Worm (Caenorhabditis elegans) whole organism, late embryonic: ENCODE measurements around the gene frl-1.

Source experiments
- C08G9.2 ChIP-seq: sonication (generic microtip); optimal IDR thresholded peaks from 2 replicates; lab custom pipeline; 2016; ENCODE audit warnings: mild to moderate bottlenecking, missing genetic modification characterization, moderate library complexity, missing compliant biosample characterization
- C38D4.7 ChIP-seq: fragments of 200-800 bp; sonication (Bioruptor generic); optimal IDR thresholded peaks from 2 replicates; lab custom pipeline; 2018; ENCODE audit warnings: mild to moderate bottlenecking, missing genetic modification characterization, moderate library complexity, missing compliant biosample characterization
- K02D7.2 ChIP-seq: sonication (generic microtip); optimal IDR thresholded peaks from 2 replicates; lab custom pipeline; 2017; ENCODE audit warnings: mild to moderate bottlenecking, missing genetic modification characterization, missing compliant biosample characterization
- T23F11.4 ChIP-seq: fragments of 200-800 bp; sonication (Bioruptor generic); optimal IDR thresholded peaks from 2 replicates; lab custom pipeline; 2018; ENCODE audit warnings: mild to moderate bottlenecking, missing genetic modification characterization, missing compliant biosample characterization
- ahr-1 ChIP-seq: sonication (generic microtip); optimal IDR thresholded peaks from 2 replicates; lab custom pipeline; 2016; ENCODE audit warnings: missing genetic modification characterization, missing compliant biosample characterization
- ceh-14 ChIP-seq: sonication (generic microtip); optimal IDR thresholded peaks from 2 replicates; lab custom pipeline; 2016; ENCODE audit warnings: missing genotype, missing genetic modification characterization, missing compliant biosample characterization
- ceh-18 ChIP-seq: sonication (generic microtip); optimal IDR thresholded peaks from 2 replicates; lab custom pipeline; 2016; ENCODE audit warnings: missing genetic modification characterization, missing compliant biosample characterization
- ceh-19 ChIP-seq: fragments of 200-800 bp; sonication (Bioruptor generic); optimal IDR thresholded peaks from 2 replicates; lab custom pipeline; 2018; ENCODE audit warnings: mild to moderate bottlenecking, missing genetic modification characterization, missing compliant biosample characterization
- ceh-2 ChIP-seq: sonication (generic microtip); optimal IDR thresholded peaks from 2 replicates; lab custom pipeline; 2016; ENCODE audit warnings: missing genotype, missing genetic modification characterization, missing compliant biosample characterization
- ceh-22 ChIP-seq: sonication (generic microtip); optimal IDR thresholded peaks from 2 replicates; lab custom pipeline; 2017; ENCODE audit warnings: missing biosample characterization, missing genetic modification characterization
- ceh-24 ChIP-seq: sonication (generic microtip); optimal IDR thresholded peaks from 2 replicates; lab custom pipeline; 2016; ENCODE audit warnings: mild to moderate bottlenecking, missing genetic modification characterization, missing compliant biosample characterization
- ceh-31 ChIP-seq: sonication (generic microtip); optimal IDR thresholded peaks from 2 replicates; lab custom pipeline; 2016; ENCODE audit warnings: missing genetic modification characterization, missing compliant biosample characterization
- ceh-34 ChIP-seq: sonication (generic microtip); optimal IDR thresholded peaks from 2 replicates; lab custom pipeline; 2016; ENCODE audit warnings: mild to moderate bottlenecking, missing genetic modification characterization, missing compliant biosample characterization
- ceh-45 ChIP-seq: fragments of 200-800 bp; sonication (Bioruptor generic); IDR thresholded peaks from 2 replicates; pipeline ENCODE4 v1.3.6; 2022; ENCODE audit warnings: missing genetic modification reagents, missing genetic modification characterization, missing compliant biosample characterization
- ceh-6 ChIP-seq: fragments of 200-800 bp; sonication (Bioruptor generic); optimal IDR thresholded peaks from 2 replicates; lab custom pipeline; 2018; ENCODE audit warnings: mild to moderate bottlenecking, missing genetic modification characterization, missing compliant biosample characterization
- dmd-4 ChIP-seq: sonication (generic microtip); optimal IDR thresholded peaks from 2 replicates; lab custom pipeline; 2016; ENCODE audit warnings: borderline replicate concordance, missing genetic modification characterization, missing compliant biosample characterization
- elt-2 ChIP-seq: sonication (generic microtip); optimal IDR thresholded peaks from 2 replicates; lab custom pipeline; 2016; ENCODE audit warnings: missing genetic modification reagents, missing genetic modification characterization, missing compliant biosample characterization
- fkh-6 ChIP-seq: sonication (generic microtip); optimal IDR thresholded peaks from 2 replicates; lab custom pipeline; 2016; ENCODE audit warnings: missing genetic modification characterization, missing compliant biosample characterization
- gmeb-2 ChIP-seq: sonication (generic microtip); optimal IDR thresholded peaks from 2 replicates; lab custom pipeline; 2016; ENCODE audit warnings: missing genetic modification characterization, inconsistent platforms, missing compliant biosample characterization
- hlh-15 ChIP-seq: sonication (generic microtip); optimal IDR thresholded peaks from 2 replicates; lab custom pipeline; 2016; ENCODE audit warnings: missing genetic modification characterization, missing compliant biosample characterization
- hlh-6 ChIP-seq: sonication (generic microtip); optimal IDR thresholded peaks from 2 replicates; lab custom pipeline; 2016; ENCODE audit warnings: missing genotype, missing genetic modification characterization, missing compliant biosample characterization
- hlh-8 ChIP-seq: sonication (generic microtip); optimal IDR thresholded peaks from 2 replicates; lab custom pipeline; 2016; ENCODE audit warnings: missing genotype, missing genetic modification characterization, missing compliant biosample characterization
- mec-3 ChIP-seq: sonication (generic microtip); optimal IDR thresholded peaks from 2 replicates; lab custom pipeline; 2016; ENCODE audit warnings: borderline replicate concordance, missing genetic modification characterization, missing compliant biosample characterization
- nfya-1 ChIP-seq: sonication (generic microtip); optimal IDR thresholded peaks from 2 replicates; lab custom pipeline; 2017; ENCODE audit warnings: missing genetic modification characterization, mild to moderate bottlenecking, missing compliant biosample characterization, antibody characterized with exemption, moderate library complexity
- nhr-11 ChIP-seq: fragments of 150-350 bp; optimal IDR thresholded peaks from 2 replicates; lab custom pipeline; 2014; ENCODE audit warnings: missing biosample characterization, missing genetic modification characterization
- nhr-232 ChIP-seq: sonication (generic microtip); optimal IDR thresholded peaks from 2 replicates; lab custom pipeline; 2016; ENCODE audit warnings: missing genetic modification characterization, missing compliant biosample characterization
- npax-4 ChIP-seq: sonication (generic microtip); optimal IDR thresholded peaks from 2 replicates; lab custom pipeline; 2016; ENCODE audit warnings: missing genetic modification characterization, missing compliant biosample characterization
- pat-9 ChIP-seq: fragments of 200-800 bp; sonication (Bioruptor generic); optimal IDR thresholded peaks from 2 replicates; lab custom pipeline; 2018; ENCODE audit warnings: mild to moderate bottlenecking, missing genetic modification characterization, moderate library complexity, missing compliant biosample characterization
- pax-1 ChIP-seq: fragments of 150-350 bp; optimal IDR thresholded peaks from 2 replicates; lab custom pipeline; 2014; ENCODE audit warnings: missing biosample characterization, missing genetic modification characterization
- pha-2 ChIP-seq: sonication (generic microtip); optimal IDR thresholded peaks from 2 replicates; lab custom pipeline; 2017; ENCODE audit warnings: mild to moderate bottlenecking, missing genetic modification characterization, missing compliant biosample characterization
- pha-4 ChIP-seq: fragments of 150-350 bp; optimal IDR thresholded peaks from 2 replicates; lab custom pipeline; 2018; ENCODE audit warnings: missing biosample characterization, missing genetic modification reagents, missing genetic modification characterization
- pros-1 ChIP-seq: fragments of 150-350 bp; optimal IDR thresholded peaks from 2 replicates; lab custom pipeline; 2014; ENCODE audit warnings: missing biosample characterization, missing genetic modification reagents, missing genetic modification characterization
- ref-2 ChIP-seq: sonication (generic microtip); optimal IDR thresholded peaks from 2 replicates; lab custom pipeline; 2016; ENCODE audit warnings: missing genetic modification characterization, missing compliant biosample characterization
- rnt-1 ChIP-seq: sonication (generic microtip); optimal IDR thresholded peaks from 2 replicates; lab custom pipeline; 2016; ENCODE audit warnings: missing genetic modification characterization, missing compliant biosample characterization
- sox-2 ChIP-seq: fragments of 200-800 bp; sonication (Bioruptor generic); IDR thresholded peaks from 2 replicates; pipeline ENCODE4 v1.3.6; 2022; ENCODE audit warnings: missing genetic modification reagents, missing genetic modification characterization, missing compliant biosample characterization
- syd-9 ChIP-seq: sonication (generic microtip); optimal IDR thresholded peaks from 2 replicates; lab custom pipeline; 2016; ENCODE audit warnings: mild to moderate bottlenecking, missing genetic modification characterization, moderate library complexity, missing compliant biosample characterization
- tbx-2 ChIP-seq: sonication (generic microtip); optimal IDR thresholded peaks from 2 replicates; lab custom pipeline; 2016; ENCODE audit warnings: missing genetic modification characterization, missing compliant biosample characterization
- unc-3 ChIP-seq, 2 experiments: fragments of 200-800 bp in 1 of 2; sonication (Bioruptor generic) in 1 of 2; sonication (generic microtip) in 1 of 2; conservative IDR thresholded peaks in 1 of 2; optimal IDR thresholded peaks in 1 of 2; 2 replicates each; pipeline versions ENCODE4 v1.3.6 to Lab custom; 2016 to 2022; ENCODE audit warnings: missing compliant biosample characterization in 2 of 2, missing genetic modification characterization in 2 of 2, missing genetic modification reagents in 1 of 2
- unc-42 ChIP-seq: sonication (generic microtip); optimal IDR thresholded peaks from 2 replicates; lab custom pipeline; 2016; ENCODE audit warnings: missing genotype, missing genetic modification characterization, missing compliant biosample characterization

Gene frl-1

DNA sequence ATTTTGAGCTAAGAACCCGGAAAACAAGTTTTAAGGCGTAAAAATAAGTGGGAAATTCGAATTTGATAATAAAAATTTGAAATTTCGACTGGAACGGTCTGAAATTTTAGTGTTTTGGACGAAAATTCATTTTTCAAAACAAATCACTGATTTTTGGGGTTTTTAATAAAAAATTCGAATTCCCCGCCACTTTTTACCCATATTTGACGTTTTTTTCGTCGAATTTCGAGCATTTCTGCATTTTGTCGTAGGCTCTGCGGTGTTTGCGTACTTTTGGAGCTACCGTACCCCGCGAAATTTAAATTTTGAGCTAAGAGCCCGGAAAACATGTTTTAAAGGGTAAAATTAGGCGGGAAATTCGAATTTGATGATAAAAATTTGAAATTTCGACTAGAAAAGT lies 26.6 kb downstream of the frl-1 start:
- TF ChIP-seq ceh-19 (GFP tag; lab: Kevin White, UChicago): no peak
- no peak for TF ChIP-seq dmd-4
- TF ChIP-seq unc-3 (GFP tag; conservative IDR thresholded peaks at IDR 0.05; lab: Robert Waterston, UW): no peak
- no peak for TF ChIP-seq unc-3 (tag; optimal IDR thresholded peaks at IDR 0.05; lab: Kevin White, UChicago)
- TF ChIP-seq C38D4.7 (GFP tag; lab: Kevin White, UChicago): no peak
- no peak for TF ChIP-seq ceh-24 (tag; lab: Kevin White, UChicago)
- no peak for TF ChIP-seq ahr-1 (tag; lab: Kevin White, UChicago)
- no peak for TF ChIP-seq elt-2 (tag; lab: Kevin White, UChicago)
- no peak for TF ChIP-seq nfya-1

ce11 chrIII:2151480-2151995 lies 27.6 kb downstream of the frl-1 start, which contains the start of gene gcn-1:
Gene gcn-1 (plus strand): TSS chrIII:2151945.
- peak; percentile 72 for TF ChIP-seq unc-42
- peak; percentile 69 for TF ChIP-seq tbx-2 (tag; lab: Kevin White, UChicago)
- no peak for TF ChIP-seq ref-2 (tag; lab: Kevin White, UChicago)
- no peak for TF ChIP-seq mec-3 (tag; lab: Kevin White, UChicago)
- no peak for TF ChIP-seq gmeb-2 (tag; lab: Kevin White, UChicago)
- TF ChIP-seq hlh-6 (tag; lab: Kevin White, UChicago): no peak
- peak; percentile 30 for TF ChIP-seq nfya-1
- TF ChIP-seq ceh-31: peak; percentile 6

- TF ChIP-seq pax-1 (tag; lab: Kevin White, UChicago) (no peak), tbx-2 (tag; lab: Kevin White, UChicago) (peak; percentile 2)
- TF ChIP-seq, all 69 proteins: peak for 1
Measured at ce11 chrIII:2159152-2159551, 35.2 kb downstream of the frl-1 start.

DNA sequence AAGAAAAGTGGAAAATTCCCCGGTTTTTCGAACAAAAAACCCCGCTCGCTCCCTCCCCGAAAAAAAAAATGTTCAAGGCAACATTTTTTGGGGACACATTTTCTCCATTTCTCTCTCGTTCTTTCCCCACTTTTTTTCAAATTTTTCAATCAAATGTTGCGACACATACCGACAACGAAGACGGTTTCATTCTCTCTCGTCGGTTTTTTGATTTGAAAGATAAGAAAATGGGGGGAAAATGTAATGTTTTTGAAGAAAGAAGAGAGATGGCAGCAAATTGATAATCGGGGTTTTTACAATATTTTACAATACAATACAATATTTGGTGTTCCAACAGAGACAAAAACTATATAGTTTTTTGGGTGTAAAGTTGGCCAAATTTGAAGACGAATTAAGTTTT lies 45.5 kb downstream of the frl-1 start:
- no peak for TF ChIP-seq C08G9.2
- TF ChIP-seq pha-2 (tag; lab: Kevin White, UChicago): no peak
- TF ChIP-seq nhr-11: no peak
- TF ChIP-seq pax-1 (tag; lab: Kevin White, UChicago): no peak
- no peak for TF ChIP-seq gmeb-2 (tag; lab: Kevin White, UChicago)
- no peak for TF ChIP-seq ceh-22 (tag; lab: Kevin White, UChicago)

DNA sequence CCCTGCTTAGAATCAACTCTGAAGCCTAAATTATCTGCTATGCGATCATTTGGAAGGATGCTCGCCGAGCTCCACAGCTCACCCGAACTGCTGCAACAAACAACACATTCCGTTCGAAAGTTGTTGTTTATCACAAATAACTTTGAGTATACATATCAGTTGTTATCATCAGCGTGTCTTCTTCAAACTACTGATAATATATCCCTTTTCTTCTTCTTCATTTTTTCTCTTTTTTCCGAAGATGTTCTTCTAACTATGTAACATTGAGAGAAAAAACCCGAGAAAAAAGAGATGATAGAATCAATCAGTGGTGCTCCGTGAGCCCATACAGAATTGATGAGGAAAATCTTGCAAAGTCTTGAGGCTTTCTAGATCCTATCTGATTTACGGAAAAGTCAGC lies 46.6 kb downstream of the frl-1 start:
- TF ChIP-seq unc-3 (GFP tag; conservative IDR thresholded peaks at IDR 0.05; lab: Robert Waterston, UW) (no peak), unc-3 (tag; optimal IDR thresholded peaks at IDR 0.05; lab: Kevin White, UChicago) (no peak), elt-2 (tag; lab: Kevin White, UChicago) (peak; percentile 67), hlh-8 (tag; lab: Kevin White, UChicago) (no peak), ceh-18 (tag; lab: Kevin White, UChicago) (peak; percentile 43), nhr-232 (tag; lab: Kevin White, UChicago) (no peak), hlh-15 (tag; lab: Kevin White, UChicago) (no peak), syd-9 (tag; lab: Kevin White, UChicago) (no peak)
- TF ChIP-seq, all 69 proteins: peak for 2

ce11 chrIII:2171892-2172591 lies 48.1 kb downstream of the frl-1 start:
- TF ChIP-seq ceh-19 (GFP tag; lab: Kevin White, UChicago) (peak; percentile 27), sox-2 (GFP tag; lab: Robert Waterston, UW) (no peak), tbx-2 (tag; lab: Kevin White, UChicago) (peak; percentile 66), ceh-6 (GFP tag; lab: Kevin White, UChicago) (no peak), ceh-14 (tag; lab: Kevin White, UChicago) (no peak), fkh-6 (tag; lab: Kevin White, UChicago) (no peak), T23F11.4 (peak; percentile 13), ceh-2 (tag; lab: Kevin White, UChicago) (peak; percentile 54), elt-2 (tag; lab: Kevin White, UChicago) (peak; percentile 56), K02D7.2 (no peak), npax-4 (tag; lab: Kevin White, UChicago) (no peak), ceh-34 (peak; percentile 62), ceh-18 (tag; lab: Kevin White, UChicago) (peak; percentile 95), ceh-45 (GFP tag; lab: Robert Waterston, UW) (no peak), rnt-1 (peak; percentile 72), nfya-1 (peak; percentile 52), pha-4 (tag; lab: Kevin White, UChicago) (no peak), hlh-8 (tag; lab: Kevin White, UChicago) (peak; percentile 51), pros-1 (tag; lab: Kevin White, UChicago) (peak; percentile 28), pat-9 (tag; lab: Kevin White, UChicago) (no peak)
